Fruit fly (Drosophila melanogaster): ENCODE data around the gene HLH3B.

HLH3B gene

dm6 chrX:2635075-2635643 lies 46.4 kb downstream of the HLH3B start (continued):
- 0 out of 3 replicates have a peak, but pooled peaks have one; percentile 23 for TF ChIP-seq dysf (GFP tag; IDR thresholded peaks at IDR 0.05)
- TF ChIP-seq pho (GFP tag; optimal IDR thresholded peaks at IDR 0.05), result no peak
- no peak for TF ChIP-seq Hand (GFP tag; optimal IDR thresholded peaks at IDR 0.05)
- TF ChIP-seq CG3847 (GFP tag; IDR thresholded peaks at IDR 0.05), result no peak
- TF ChIP-seq CG1792 (GFP tag; optimal IDR thresholded peaks at IDR 0.05), result no peak
- no peak for TF ChIP-seq CG3281 (GFP tag; optimal IDR thresholded peaks at IDR 0.05)
- TF ChIP-seq Doc2 (GFP tag; IDR thresholded peaks at IDR 0.05), result no peak
- TF ChIP-seq CG17612 (GFP tag; IDR thresholded peaks at IDR 0.05), result no peak
- no peak for TF ChIP-seq HHEX (GFP tag; optimal IDR thresholded peaks at IDR 0.05)
- no peak for TF ChIP-seq CG10267 (tag; optimal IDR thresholded peaks at IDR 0.05)
- TF ChIP-seq Aef1 (GFP tag; IDR thresholded peaks at IDR 0.05), result no peak
- TF ChIP-seq schlank (tag; optimal IDR thresholded peaks at IDR 0.05), result no peak
- peak; percentile 9 for TF ChIP-seq CG10209 (GFP tag; optimal IDR thresholded peaks at IDR 0.05)
- no peak for TF ChIP-seq tap (tag; optimal IDR thresholded peaks at IDR 0.05)
- no peak for TF ChIP-seq BtbVII (GFP tag; optimal IDR thresholded peaks at IDR 0.05)
- TF ChIP-seq pb (GFP tag; optimal IDR thresholded peaks at IDR 0.05), result no peak
- TF ChIP-seq lab (GFP tag; optimal IDR thresholded peaks at IDR 0.05), result no peak
- TF ChIP-seq NC2α (GFP tag; optimal IDR thresholded peaks at IDR 0.05), result no peak
- TF ChIP-seq CG13123 (GFP tag; optimal IDR thresholded peaks at IDR 0.05), result no peak
- TF ChIP-seq tio (GFP tag; optimal IDR thresholded peaks at IDR 0.05), result no peak
- no peak for TF ChIP-seq CG32772 (GFP tag; IDR thresholded peaks at IDR 0.05)
- no peak for TF ChIP-seq CG14014 (GFP tag; IDR thresholded peaks at IDR 0.05)
- TF ChIP-seq Trl (optimal IDR thresholded peaks at IDR 0.05), result no peak
- TF ChIP-seq Trl (GFP tag; optimal IDR thresholded peaks at IDR 0.05), result no peak
- no peak for TF ChIP-seq crol (GFP tag; IDR thresholded peaks at IDR 0.05)
- peak; percentile 21 for TF ChIP-seq CG9727 (GFP tag; optimal IDR thresholded peaks at IDR 0.05)
- TF ChIP-seq CG6765 (GFP tag; optimal IDR thresholded peaks at IDR 0.05), result no peak
- no peak for TF ChIP-seq CG10654 (GFP tag; optimal IDR thresholded peaks at IDR 0.05)
- no peak for TF ChIP-seq usp (GFP tag; optimal IDR thresholded peaks at IDR 0.05)
- TF ChIP-seq Atf-2 (GFP tag; optimal IDR thresholded peaks at IDR 0.05), result no peak
- no peak for TF ChIP-seq E2f2 (GFP tag; IDR thresholded peaks at IDR 0.05)
- peak; percentile 15; the same call in 1 of the 2 replicates for TF ChIP-seq Rfx (GFP tag; IDR thresholded peaks at IDR 0.05)
- TF ChIP-seq sens (GFP tag), result peak; percentile 71
- no peak for TF ChIP-seq CkIIα-i1 (GFP tag; IDR thresholded peaks at IDR 0.05)
- no peak for TF ChIP-seq ranshi (GFP tag; IDR thresholded peaks at IDR 0.05)
- no peak for TF ChIP-seq pan (optimal IDR thresholded peaks at IDR 0.05)
- TF ChIP-seq pan (GFP tag; optimal IDR thresholded peaks at IDR 0.05 in 1 of 2, IDR thresholded peaks at IDR 0.05 in 1 of 2), result no peak
- TF ChIP-seq hth (optimal IDR thresholded peaks at IDR 0.05), result no peak
- TF ChIP-seq gro (GFP tag; optimal IDR thresholded peaks at IDR 0.05), result no peak
- no peak for TF ChIP-seq Six4 (GFP tag; optimal IDR thresholded peaks at IDR 0.05)
- 0 out of 3 replicates have a peak, but pooled peaks have one; percentile 48 for TF ChIP-seq CG3726 (GFP tag; IDR thresholded peaks at IDR 0.05)
- TF ChIP-seq twi (tag; optimal IDR thresholded peaks at IDR 0.05), result no peak
- no peak for TF ChIP-seq lilli (GFP tag; optimal IDR thresholded peaks at IDR 0.05)
- TF ChIP-seq CG2889 (GFP tag; IDR thresholded peaks at IDR 0.05), result no peak
- no peak for TF ChIP-seq zen (tag; optimal IDR thresholded peaks at IDR 0.05)
- TF ChIP-seq chif (GFP tag; optimal IDR thresholded peaks at IDR 0.05), result peak in 1 of 2 experiments; percentile 17
- no peak for TF ChIP-seq wor (GFP tag; IDR thresholded peaks at IDR 0.05)
- TF ChIP-seq NC2β (GFP tag; optimal IDR thresholded peaks at IDR 0.05), result no peak
- TF ChIP-seq CG12769 (tag; optimal IDR thresholded peaks at IDR 0.05), result no peak
- no peak for TF ChIP-seq CG17385 (GFP tag; optimal IDR thresholded peaks at IDR 0.05)
- no peak for TF ChIP-seq CG1647 (GFP tag; optimal IDR thresholded peaks at IDR 0.05)
- no peak for TF ChIP-seq CG6813 (GFP tag; optimal IDR thresholded peaks at IDR 0.05)
- no peak for TF ChIP-seq CHES-1-like (GFP tag; optimal IDR thresholded peaks at IDR 0.05)
